Worm (Caenorhabditis elegans): ENCODE data around the gene pam-1.
A peak's percentile ranks its signal among the peaks of the same experiment; 100 is the strongest.

pam-1 gene

DNA sequence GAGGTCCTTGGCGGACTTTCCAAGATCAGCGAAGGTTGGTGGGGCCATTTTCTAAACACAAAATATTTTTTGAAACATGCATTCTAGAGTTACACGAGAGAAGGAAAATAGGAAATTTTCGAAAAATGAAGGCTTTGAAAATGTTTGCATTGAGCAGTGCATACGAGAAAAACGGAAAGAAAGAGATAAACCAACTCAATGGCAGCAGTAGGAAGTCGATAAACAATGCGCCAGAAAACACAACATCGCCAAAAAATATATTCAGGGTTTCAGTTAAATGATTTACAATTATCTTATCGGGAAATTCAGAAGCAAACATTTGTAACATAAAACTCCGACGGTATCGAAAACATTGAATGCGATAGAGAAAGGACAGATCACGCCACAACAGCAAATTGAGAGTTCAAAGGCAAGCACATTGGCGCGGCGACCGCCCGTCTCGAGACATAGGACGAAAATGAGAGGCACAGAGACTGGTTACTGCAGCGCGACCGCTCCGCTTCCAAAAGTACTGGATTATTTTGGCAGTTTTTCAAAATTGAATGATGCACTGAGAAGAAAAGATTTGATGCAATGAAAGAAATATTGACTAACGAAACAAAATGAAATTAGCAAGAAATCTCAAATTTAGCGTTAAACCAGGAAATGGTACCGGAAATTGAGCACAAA is 42.6 kb downstream of the pam-1 start, which contains the start of the genes vdac-1 and R05G6.5 (continued):
- TF ChIP-seq tlp-1 (tag; optimal IDR thresholded peaks at IDR 0.05) = no peak
- peak; percentile 24 for TF ChIP-seq nhr-11 (tag; optimal IDR thresholded peaks at IDR 0.05)
- no peak for TF ChIP-seq zag-1 (tag; optimal IDR thresholded peaks at IDR 0.05)
- TF ChIP-seq egl-27 (tag; optimal IDR thresholded peaks at IDR 0.05) = peak in 1 of 2 experiments; percentile 33
- peak; percentile 56 for TF ChIP-seq unc-86 (tag; optimal IDR thresholded peaks at IDR 0.05)
- peak; percentile 77 to 90 for TF ChIP-seq lsy-2 (tag; optimal IDR thresholded peaks at IDR 0.05)
- peak; percentile 90 for TF ChIP-seq nhr-77 (tag; optimal IDR thresholded peaks at IDR 0.05)
- peak; percentile 63 for TF ChIP-seq skn-1 (tag; optimal IDR thresholded peaks at IDR 0.05)
- no peak for TF ChIP-seq zip-4 (GFP tag; optimal IDR thresholded peaks at IDR 0.05)
- TF ChIP-seq nhr-71 (tag; optimal IDR thresholded peaks at IDR 0.05) = peak; percentile 95
- no peak for TF ChIP-seq nhr-76 (tag; optimal IDR thresholded peaks at IDR 0.05)
- TF ChIP-seq elt-2 (tag; optimal IDR thresholded peaks at IDR 0.05) = peak; percentile 73
- peak; percentile 83 for TF ChIP-seq nhr-47 (tag; optimal IDR thresholded peaks at IDR 0.05)
- peak; percentile 17 for TF ChIP-seq egl-13 (tag; optimal IDR thresholded peaks at IDR 0.05)
- no peak for TF ChIP-seq hlh-17 (GFP tag; optimal IDR thresholded peaks at IDR 0.05; ENCODE audit: borderline replicate concordance)
- TF ChIP-seq C16A3.4 (tag; optimal IDR thresholded peaks at IDR 0.05) = peak; percentile 90
- TF ChIP-seq hpl-2 (GFP tag; optimal IDR thresholded peaks at IDR 0.05) = no peak
- TF ChIP-seq jun-1 (tag; optimal IDR thresholded peaks at IDR 0.05) = peak; percentile 58
- no peak for TF ChIP-seq hlh-4 (tag; optimal IDR thresholded peaks at IDR 0.05)
- peak; percentile 57 for TF ChIP-seq dsc-1 (tag; optimal IDR thresholded peaks at IDR 0.05)
- TF ChIP-seq fkh-10 (GFP tag; optimal IDR thresholded peaks at IDR 0.05) = peak; percentile 28
- TF ChIP-seq sptf-1 (tag; optimal IDR thresholded peaks at IDR 0.05) = no peak
- TF ChIP-seq F16B12.6 (tag; optimal IDR thresholded peaks at IDR 0.05) = no peak
- no peak for TF ChIP-seq nhr-12 (tag; optimal IDR thresholded peaks at IDR 0.05)
- no peak for TF ChIP-seq ceh-90 (tag; optimal IDR thresholded peaks at IDR 0.05)
- TF ChIP-seq C34B4.2 (tag; optimal IDR thresholded peaks at IDR 0.05) = peak; percentile 87
- peak; percentile 92 for TF ChIP-seq nhr-20 (tag; optimal IDR thresholded peaks at IDR 0.05)
- peak; percentile 82 for TF ChIP-seq lin-13 (GFP tag; optimal IDR thresholded peaks at IDR 0.05)
- TF ChIP-seq aha-1 (tag; optimal IDR thresholded peaks at IDR 0.05) = no peak
- TF ChIP-seq efl-3 (GFP tag; optimal IDR thresholded peaks at IDR 0.05) = no peak
- peak; percentile 55 for TF ChIP-seq ztf-4 (tag; optimal IDR thresholded peaks at IDR 0.05)
- TF ChIP-seq ces-1 (GFP tag; optimal IDR thresholded peaks at IDR 0.05) = no peak
- no peak for TF ChIP-seq ceh-63 (GFP tag; optimal IDR thresholded peaks at IDR 0.05)

DNA sequence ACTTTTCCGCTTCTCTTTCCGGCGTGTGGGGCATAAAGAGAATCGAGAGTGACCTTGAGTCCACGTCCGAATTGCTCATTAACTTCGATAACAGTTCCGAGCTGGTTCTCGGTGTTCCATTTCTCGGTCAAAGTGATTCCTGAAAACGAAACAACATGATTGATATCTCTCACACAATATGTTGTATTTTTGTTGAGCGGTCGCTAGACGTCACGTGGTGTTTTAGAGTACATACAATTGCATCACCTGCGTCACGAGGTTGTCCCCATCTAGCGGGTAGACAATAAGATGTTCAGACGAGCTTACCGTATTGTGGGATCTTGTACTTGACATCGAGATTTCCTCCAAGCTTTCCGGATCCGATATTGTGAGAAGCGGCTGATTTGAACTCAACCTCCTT is 43.3 kb downstream of the pam-1 start:
- TF ChIP-seq ces-1 (GFP tag; optimal IDR thresholded peaks at IDR 0.05) (no peak), elt-2 (tag; optimal IDR thresholded peaks at IDR 0.05) (peak; percentile 29), sup-37 (GFP tag; optimal IDR thresholded peaks at IDR 0.05) (no peak), unc-30 (tag; optimal IDR thresholded peaks at IDR 0.05) (no peak), skn-1 (tag; optimal IDR thresholded peaks at IDR 0.05) (peak; percentile 37), ceh-63 (GFP tag; optimal IDR thresholded peaks at IDR 0.05) (no peak), zag-1 (tag; optimal IDR thresholded peaks at IDR 0.05) (no peak), lsy-2 (tag; optimal IDR thresholded peaks at IDR 0.05) (peak; percentile 35 to 59), egl-13 (tag; optimal IDR thresholded peaks at IDR 0.05) (no peak), swsn-7 (tag; optimal IDR thresholded peaks at IDR 0.05) (peak; percentile 35), elt-3 (tag; optimal IDR thresholded peaks at IDR 0.05) (peak in 1 of 6 experiments; percentile 65), efl-1 (optimal IDR thresholded peaks at IDR 0.05) (peak; percentile 11 to 45), efl-1 (GFP tag; optimal IDR thresholded peaks at IDR 0.05 in 1 of 2) (peak; percentile 59 to 97), nhr-19 (GFP tag; conservative IDR thresholded peaks at IDR 0.05) (peak; percentile 67), isw-1 (GFP tag; IDR thresholded peaks at IDR 0.05) (no peak), fkh-10 (GFP tag; optimal IDR thresholded peaks at IDR 0.05) (no peak), ama-1 (optimal IDR thresholded peaks at IDR 0.05) (peak; percentile 79), mdl-1 (tag; optimal IDR thresholded peaks at IDR 0.05) (peak in 1 of 2 experiments; percentile 86), unc-130 (tag; optimal IDR thresholded peaks at IDR 0.05) (peak; percentile 73), aha-1 (tag; optimal IDR thresholded peaks at IDR 0.05) (no peak), ztf-11 (tag; optimal IDR thresholded peaks at IDR 0.05) (no peak), C34B4.2 (tag; optimal IDR thresholded peaks at IDR 0.05) (no peak), Y116A8C.19 (tag; optimal IDR thresholded peaks at IDR 0.05; ENCODE audit: borderline replicate concordance) (no peak), alr-1 (tag; optimal IDR thresholded peaks at IDR 0.05; ENCODE audit: borderline replicate concordance) (no peak), efl-3 (GFP tag; optimal IDR thresholded peaks at IDR 0.05) (no peak), snpc-4 (tag; optimal IDR thresholded peaks at IDR 0.05) (no peak), lin-39 (tag; optimal IDR thresholded peaks at IDR 0.05) (peak; percentile 9), zip-4 (GFP tag; optimal IDR thresholded peaks at IDR 0.05) (no peak), lin-15B (tag; optimal IDR thresholded peaks at IDR 0.05) (no peak), blmp-1 (tag; optimal IDR thresholded peaks at IDR 0.05) (peak; percentile 57)

All from whole organism, L1 larva.